Fruit fly (Drosophila melanogaster) whole organism, embryonic: ENCODE data around the gene Atac2.

Experiments used
- Atf-2 ChIP-seq: fragments of 200-800 bp; sonication (Bioruptor generic); optimal IDR thresholded peaks from 2 replicates; lab custom pipeline; 2016; ENCODE audit warnings: missing biosample characterization, missing genetic modification characterization
- CG10147 ChIP-seq: fragments of 200-800 bp; sonication (Bioruptor generic); optimal IDR thresholded peaks from 2 replicates; lab custom pipeline; 2019; ENCODE audit warnings: missing biosample characterization, mild to moderate bottlenecking, missing genetic modification characterization, moderate library complexity
- CG11085 ChIP-seq: fragments of 200-800 bp; sonication (Bioruptor generic); IDR thresholded peaks from 2 replicates; pipeline ENCODE4 v1.3.6; 2022; ENCODE audit warnings: missing biosample characterization, missing genetic modification characterization
- CG11398 ChIP-seq: fragments of 200-800 bp; sonication (Bioruptor generic); optimal IDR thresholded peaks from 2 replicates; lab custom pipeline; 2016; ENCODE audit warnings: missing biosample characterization, missing genetic modification characterization
- CG12155 ChIP-seq: fragments of 200-800 bp; sonication (Bioruptor generic); optimal IDR thresholded peaks from 3 replicates; lab custom pipeline; 2016; ENCODE audit warnings: missing biosample characterization, missing genetic modification characterization
- CG13624 ChIP-seq: fragments of 200-800 bp; sonication (Bioruptor generic); optimal IDR thresholded peaks from 2 replicates; lab custom pipeline; 2016; ENCODE audit warnings: missing biosample characterization, missing genetic modification characterization
- CG13775 ChIP-seq: fragments of 200-800 bp; sonication (Bioruptor generic); optimal IDR thresholded peaks from 3 replicates; lab custom pipeline; 2017; ENCODE audit warnings: missing biosample characterization, mild to moderate bottlenecking, missing genetic modification characterization
- CG15011 ChIP-seq: fragments of 200-800 bp; sonication (Bioruptor generic); optimal IDR thresholded peaks from 3 replicates; lab custom pipeline; 2018; ENCODE audit warnings: missing biosample characterization, mild to moderate bottlenecking, missing genetic modification characterization
- CG17385 ChIP-seq: fragments of 200-800 bp; sonication (Bioruptor generic); optimal IDR thresholded peaks from 3 replicates; lab custom pipeline; 2018; ENCODE audit warnings: missing biosample characterization, mild to moderate bottlenecking, missing genetic modification characterization
- CG17829 ChIP-seq: fragments of 200-800 bp; optimal IDR thresholded peaks from 2 replicates; lab custom pipeline; 2019; ENCODE audit warnings: missing biosample characterization, mild to moderate bottlenecking, missing genetic modification characterization, moderate library complexity
- CG1832 ChIP-seq: fragments of 200-800 bp; sonication (Bioruptor generic); optimal IDR thresholded peaks from 2 replicates; lab custom pipeline; 2017; ENCODE audit warnings: missing biosample characterization, mild to moderate bottlenecking, missing genetic modification characterization, inconsistent platforms
- CG31388 ChIP-seq: fragments of 200-800 bp; sonication (Bioruptor generic); optimal IDR thresholded peaks from 2 replicates; lab custom pipeline; 2016; ENCODE audit warnings: missing biosample characterization, missing genetic modification characterization
- CG4617 ChIP-seq: fragments of 200-800 bp; sonication (Bioruptor generic); optimal IDR thresholded peaks from 3 replicates; lab custom pipeline; 2016; ENCODE audit warnings: missing biosample characterization, missing genetic modification characterization, borderline replicate concordance
- CG4730 ChIP-seq: fragments of 200-800 bp; sonication (Bioruptor generic); IDR thresholded peaks from 2 replicates; pipeline ENCODE4 v1.3.6; 2022; ENCODE audit warnings: missing biosample characterization, missing genetic modification characterization
- CG6765 ChIP-seq: fragments of 200-800 bp; sonication (Bioruptor generic); optimal IDR thresholded peaks from 3 replicates; lab custom pipeline; 2017; ENCODE audit warnings: missing biosample characterization, mild to moderate bottlenecking, missing genetic modification characterization
- CG8281 ChIP-seq: fragments of 200-800 bp; sonication (Bioruptor generic); optimal IDR thresholded peaks from 2 replicates; lab custom pipeline; 2018; ENCODE audit warnings: missing biosample characterization, mild to moderate bottlenecking, missing genetic modification characterization, moderate library complexity
- CG8765 ChIP-seq: fragments of 200-800 bp; sonication (Bioruptor generic); IDR thresholded peaks from 2 replicates; pipeline ENCODE4 v1.3.6; 2022; ENCODE audit warnings: missing biosample characterization, missing genetic modification characterization
- CkIIα-i1 ChIP-seq: fragments of 200-800 bp; sonication (Bioruptor generic); IDR thresholded peaks from 2 replicates; pipeline ENCODE4 v1.3.6; 2022; ENCODE audit warnings: missing biosample characterization, missing genetic modification characterization
- D ChIP-seq, 2 experiments: fragments of 200-800 bp in 1 of 2; fragments of >200 bp in 1 of 2; sonication (Bioruptor generic) in 1 of 2; optimal IDR thresholded peaks; 2 replicates in 1 of 2; 3 replicates in 1 of 2; lab custom pipeline; 2017; ENCODE audit warnings: mild to moderate bottlenecking in 1 of 2, missing biosample characterization in 1 of 2, missing genetic modification characterization in 1 of 2, missing genetic modification reagents in 1 of 2
- D19A ChIP-seq: fragments of 200-800 bp; optimal IDR thresholded peaks from 3 replicates; lab custom pipeline; 2019; ENCODE audit warnings: missing biosample characterization, mild to moderate bottlenecking, missing genetic modification characterization, moderate library complexity
- Deaf1 ChIP-seq: fragments of 200-800 bp; optimal IDR thresholded peaks from 3 replicates; lab custom pipeline; 2019; ENCODE audit warnings: missing biosample characterization, mild to moderate bottlenecking, missing genetic modification characterization, moderate library complexity
- Dek ChIP-seq: fragments of 200-800 bp; sonication (Bioruptor generic); optimal IDR thresholded peaks from 3 replicates; lab custom pipeline; 2019; ENCODE audit warnings: missing biosample characterization, mild to moderate bottlenecking, missing genetic modification characterization, moderate library complexity
- Dip2 ChIP-seq: fragments of 200-800 bp; sonication (Bioruptor generic); IDR thresholded peaks from 2 replicates; pipeline ENCODE4 v1.3.6; 2022; ENCODE audit warnings: missing biosample characterization, missing genetic modification characterization
- HLH4C ChIP-seq: fragments of 200-800 bp; sonication (Bioruptor generic); IDR thresholded peaks from 3 replicates; pipeline ENCODE4 v1.3.6; 2022; ENCODE audit warnings: missing biosample characterization, missing genetic modification characterization; ENCODE audit not compliant: partially characterized antibody
- Hmr ChIP-seq: fragments of 200-800 bp; sonication (Bioruptor generic); optimal IDR thresholded peaks from 3 replicates; lab custom pipeline; 2017; ENCODE audit warnings: mild to moderate bottlenecking, missing biosample characterization, missing genetic modification reagents, missing genetic modification characterization
- Hr78 ChIP-seq, 2 experiments: fragments of 200-800 bp in 1 of 2; fragments of >200 bp in 1 of 2; sonication (Bioruptor generic) in 1 of 2; optimal IDR thresholded peaks; 2 replicates each; lab custom pipeline; 2017 to 2019; ENCODE audit warnings: missing biosample characterization in 2 of 2, missing genetic modification characterization in 2 of 2, mild to moderate bottlenecking in 1 of 2, moderate library complexity in 1 of 2
- Hsf ChIP-seq: fragments of 200-800 bp; sonication (Bioruptor generic); optimal IDR thresholded peaks from 3 replicates; lab custom pipeline; 2016; ENCODE audit warnings: missing biosample characterization, missing genetic modification characterization
- Lpt ChIP-seq: fragments of >200 bp; optimal IDR thresholded peaks from 2 replicates; lab custom pipeline; 2018; ENCODE audit warnings: missing biosample characterization, missing genetic modification characterization
- Mrtf ChIP-seq: fragments of 200-800 bp; sonication (Bioruptor generic); IDR thresholded peaks from 3 replicates; pipeline ENCODE4 v1.3.6; 2022; ENCODE audit warnings: missing biosample characterization, missing genetic modification characterization
- NFAT ChIP-seq: fragments of 200-800 bp; sonication (Bioruptor generic); IDR thresholded peaks from 2 replicates; pipeline ENCODE4 v1.3.6; 2022; ENCODE audit warnings: missing biosample characterization, missing genetic modification characterization
- Nf-YC ChIP-seq: fragments of 200-800 bp; optimal IDR thresholded peaks from 3 replicates; lab custom pipeline; 2019; ENCODE audit warnings: missing biosample characterization, mild to moderate bottlenecking, missing genetic modification characterization, moderate library complexity
- Ssrp ChIP-seq: fragments of 200-800 bp; sonication (Bioruptor generic); optimal IDR thresholded peaks from 2 replicates; lab custom pipeline; 2018; ENCODE audit warnings: missing biosample characterization, mild to moderate bottlenecking, missing genetic modification characterization, moderate library complexity
- TFAM ChIP-seq: fragments of 200-800 bp; sonication (Bioruptor generic); optimal IDR thresholded peaks from 2 replicates; lab custom pipeline; 2017; ENCODE audit warnings: missing biosample characterization, missing genetic modification characterization, inconsistent platforms
- Xbp1 ChIP-seq: fragments of 200-800 bp; sonication (Bioruptor generic); optimal IDR thresholded peaks from 3 replicates; lab custom pipeline; 2016; ENCODE audit warnings: missing biosample characterization, mild to moderate bottlenecking, missing genetic modification characterization
- ab ChIP-seq: fragments of 200-800 bp; sonication (Bioruptor generic); optimal IDR thresholded peaks from 2 replicates; lab custom pipeline; 2016; ENCODE audit warnings: missing biosample characterization, missing genetic modification characterization
- al ChIP-seq: fragments of 200-800 bp; sonication (Bioruptor generic); IDR thresholded peaks from 2 replicates; pipeline ENCODE4 v1.3.6; 2022; ENCODE audit warnings: missing biosample characterization, missing genetic modification characterization
- aop ChIP-seq: fragments of 200-800 bp; sonication (Bioruptor generic); IDR thresholded peaks from 2 replicates; pipeline ENCODE4 v1.3.6; 2022; ENCODE audit warnings: missing biosample characterization, missing genetic modification characterization
- bab2 ChIP-seq: fragments of 200-800 bp; sonication (Bioruptor generic); optimal IDR thresholded peaks from 2 replicates; lab custom pipeline; 2016; ENCODE audit warnings: missing biosample characterization, missing genetic modification characterization
- chm ChIP-seq: fragments of 200-800 bp; sonication (Bioruptor generic); IDR thresholded peaks from 2 replicates; pipeline ENCODE4 v1.3.6; 2022; ENCODE audit warnings: missing biosample characterization, missing genetic modification characterization
- disco-r ChIP-seq: fragments of 200-800 bp; sonication (Bioruptor generic); optimal IDR thresholded peaks from 2 replicates; lab custom pipeline; 2016; ENCODE audit warnings: missing biosample characterization, missing genetic modification characterization
- eve ChIP-seq, 2 experiments: fragments of >200 bp; optimal IDR thresholded peaks; 2 replicates each; lab custom pipeline; 2017; ENCODE audit warnings: missing biosample characterization in 2 of 2, missing genetic modification characterization in 2 of 2
- fd96Cb ChIP-seq: fragments of 200-800 bp; sonication (Bioruptor generic); optimal IDR thresholded peaks from 2 replicates; lab custom pipeline; 2018; ENCODE audit warnings: missing biosample characterization, mild to moderate bottlenecking, missing genetic modification characterization, moderate library complexity
- gfzf ChIP-seq: fragments of 200-800 bp; sonication (Bioruptor generic); optimal IDR thresholded peaks from 2 replicates; lab custom pipeline; 2016; ENCODE audit warnings: missing biosample characterization, mild to moderate bottlenecking, missing genetic modification characterization, moderate library complexity
- kah ChIP-seq: fragments of 200-800 bp; sonication (Bioruptor generic); optimal IDR thresholded peaks from 2 replicates; lab custom pipeline; 2018; ENCODE audit warnings: missing biosample characterization, mild to moderate bottlenecking, missing genetic modification characterization
- luna ChIP-seq: fragments of 200-800 bp; sonication (Bioruptor generic); optimal IDR thresholded peaks from 2 replicates; lab custom pipeline; 2016; ENCODE audit warnings: missing biosample characterization, missing genetic modification characterization
- phol ChIP-seq: fragments of 200-800 bp; sonication (Bioruptor generic); optimal IDR thresholded peaks from 3 replicates; lab custom pipeline; 2018; ENCODE audit warnings: missing biosample characterization, mild to moderate bottlenecking, missing genetic modification characterization, moderate library complexity
- slou ChIP-seq: fragments of 200-800 bp; sonication (Bioruptor generic); optimal IDR thresholded peaks from 3 replicates; lab custom pipeline; 2016; ENCODE audit warnings: missing biosample characterization, missing genetic modification characterization
- tin ChIP-seq: fragments of 200-800 bp; sonication (Bioruptor generic); optimal IDR thresholded peaks from 3 replicates; lab custom pipeline; 2016; ENCODE audit warnings: missing biosample characterization, missing genetic modification characterization
- tx ChIP-seq: fragments of 200-800 bp; sonication (Bioruptor generic); optimal IDR thresholded peaks from 2 replicates; lab custom pipeline; 2016; ENCODE audit warnings: missing biosample characterization, missing genetic modification characterization
- vnd ChIP-seq: fragments of 200-800 bp; sonication (Bioruptor generic); IDR thresholded peaks from 3 replicates; pipeline ENCODE4 v1.3.6; 2022; ENCODE audit warnings: missing biosample characterization, missing genetic modification characterization; ENCODE audit not compliant: partially characterized antibody

Atac2 gene

DNA sequence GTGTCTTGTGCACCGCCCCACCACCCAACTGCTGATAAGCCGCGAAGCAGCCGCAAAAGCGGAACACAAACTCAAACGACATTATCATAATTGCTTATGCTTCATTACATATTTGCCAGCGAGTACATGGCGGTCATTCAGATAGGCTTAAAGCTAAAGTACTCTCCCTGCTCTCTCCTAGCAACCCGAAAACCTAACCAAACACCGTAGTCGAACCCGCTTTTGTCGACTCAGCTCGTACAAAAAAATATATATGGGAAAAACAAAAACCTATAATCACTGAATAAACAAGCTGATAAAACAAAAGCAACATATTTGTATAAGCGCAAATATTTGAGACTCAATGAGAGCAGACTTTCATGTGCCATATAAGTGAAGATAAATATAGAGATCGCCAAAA lies 14.9 kb upstream of the Atac2 start (continued):
- TF ChIP-seq CG4617 (GFP tag; lab: Kevin White, UChicago) (no peak), HLH4C (GFP tag; lab: Robert Waterston, UW) (no peak), D19A (peak; percentile 43), TFAM (peak; percentile 11), disco-r (GFP tag; lab: Kevin White, UChicago) (peak; percentile 76), CG13624 (GFP tag; lab: Kevin White, UChicago) (peak; percentile 78), CG15011 (peak; percentile 81), Atf-2 (GFP tag; lab: Kevin White, UChicago) (peak; percentile 81), CG13775 (GFP tag; lab: Kevin White, UChicago) (peak; percentile 49), D (optimal IDR thresholded peaks at IDR 0.05; lab: Kevin White, UChicago) (no peak), D (GFP tag; optimal IDR thresholded peaks at IDR 0.05; lab: Kevin White, UChicago) (peak; percentile 64), luna (GFP tag; lab: Kevin White, UChicago) (peak; percentile 62), CG17385 (GFP tag; lab: Kevin White, UChicago) (peak; percentile 74), phol (no peak), CG8765 (GFP tag; lab: Robert Waterston, UW) (no peak), CG11085 (GFP tag; lab: Robert Waterston, UW) (peak; percentile 33; the same call in 1 of the 2 replicates), Hmr (GFP tag; lab: Kevin White, UChicago) (peak; percentile 96), aop (no peak), Nf-YC (tag; lab: Kevin White, UChicago) (peak; percentile 13), CG1832 (no peak), CG12155 (GFP tag; lab: Kevin White, UChicago) (peak; percentile 57), kah (GFP tag; lab: Kevin White, UChicago) (peak; percentile 56), Hr78 (GFP tag; optimal IDR thresholded peaks at IDR 0.05; lab: Kevin White, UChicago) (peak in 1 of 2 experiments; percentile 69), gfzf (GFP tag; lab: Kevin White, UChicago) (peak; percentile 6), CkIIα-i1 (GFP tag; lab: Robert Waterston, UW) (0 out of 2 replicates have a peak, but pooled peaks have one; percentile 26), bab2 (GFP tag; lab: Kevin White, UChicago) (peak; percentile 91), Dek (tag; lab: Kevin White, UChicago) (peak; percentile 82), tx (peak; percentile 32), Deaf1 (tag; lab: Kevin White, UChicago) (peak; percentile 38), CG10147 (GFP tag; lab: Kevin White, UChicago) (peak; percentile 71), CG31388 (GFP tag; lab: Kevin White, UChicago) (peak; percentile 60), Mrtf (peak; percentile 56; the same call in 1 of the 3 replicates), CG6765 (GFP tag; lab: Kevin White, UChicago) (peak; percentile 87), chm (GFP tag; lab: Robert Waterston, UW) (peak; percentile 85), Lpt (GFP tag; lab: Kevin White, UChicago) (no peak), slou (GFP tag; lab: Kevin White, UChicago) (peak; percentile 12), fd96Cb (peak; percentile 36), tin (GFP tag; lab: Kevin White, UChicago) (peak; percentile 13), Ssrp (no peak), NFAT (GFP tag; lab: Robert Waterston, UW) (peak; percentile 27; the same call in 1 of the 2 replicates), CG4730 (GFP tag; lab: Robert Waterston, UW) (no peak), Dip2 (GFP tag; lab: Robert Waterston, UW) (no peak), ab (GFP tag; lab: Kevin White, UChicago) (no peak), CG17829 (tag; lab: Kevin White, UChicago) (peak; percentile 19), CG8281 (peak; percentile 52), Xbp1 (GFP tag; lab: Kevin White, UChicago) (no peak), al (GFP tag; lab: Robert Waterston, UW) (0 out of 2 replicates have a peak, but pooled peaks have one; percentile 10), Hsf (GFP tag; lab: Kevin White, UChicago) (peak; percentile 67), eve (GFP tag; optimal IDR thresholded peaks at IDR 0.05; lab: Kevin White, UChicago) (peak in 1 of 2 experiments; percentile 72), CG11398 (GFP tag; lab: Kevin White, UChicago) (peak; percentile 90), vnd (GFP tag; lab: Robert Waterston, UW) (no peak)
